Fruit fly (Drosophila melanogaster) whole organism, embryonic: ENCODE results near the gene Tollo.

Experiments
- CG10979 ChIP-seq: fragments of 200-800 bp; sonication (Bioruptor generic); optimal IDR thresholded peaks from 2 replicates; lab custom pipeline; 2018; ENCODE audit warnings: missing biosample characterization, mild to moderate bottlenecking, missing genetic modification characterization, moderate library complexity
- CG13123 ChIP-seq: fragments of 200-800 bp; sonication (Bioruptor generic); optimal IDR thresholded peaks from 2 replicates; lab custom pipeline; 2016; ENCODE audit warnings: missing biosample characterization, missing genetic modification characterization
- CG14050 ChIP-seq: fragments of 200-800 bp; sonication (Bioruptor generic); IDR thresholded peaks from 3 replicates; pipeline ENCODE4 v1.3.6; 2022; ENCODE audit warnings: missing biosample characterization, missing genetic modification characterization
- CG14710 ChIP-seq: fragments of 200-800 bp; sonication (Bioruptor generic); optimal IDR thresholded peaks from 3 replicates; lab custom pipeline; 2019; ENCODE audit warnings: missing biosample characterization, mild to moderate bottlenecking, missing genetic modification characterization, moderate library complexity
- CG15601 ChIP-seq: fragments of 200-800 bp; sonication (Bioruptor generic); optimal IDR thresholded peaks from 3 replicates; lab custom pipeline; 2019; ENCODE audit warnings: missing biosample characterization, mild to moderate bottlenecking, missing genetic modification characterization, moderate library complexity
- CG15696 ChIP-seq: fragments of 200-800 bp; sonication (Bioruptor generic); optimal IDR thresholded peaks from 2 replicates; lab custom pipeline; 2019; ENCODE audit warnings: missing biosample characterization, mild to moderate bottlenecking, missing genetic modification characterization, moderate library complexity
- CG16779 ChIP-seq: fragments of 200-800 bp; sonication (Bioruptor generic); IDR thresholded peaks from 2 replicates; pipeline ENCODE4 v1.3.6; 2022; ENCODE audit warnings: missing biosample characterization, missing genetic modification characterization
- CG17568 ChIP-seq: fragments of 200-800 bp; sonication (Bioruptor generic); optimal IDR thresholded peaks from 2 replicates; lab custom pipeline; 2018; ENCODE audit warnings: missing biosample characterization, mild to moderate bottlenecking, missing genetic modification characterization, moderate library complexity
- CG18262 ChIP-seq: fragments of 200-800 bp; optimal IDR thresholded peaks from 3 replicates; lab custom pipeline; 2019; ENCODE audit warnings: missing biosample characterization, mild to moderate bottlenecking, missing genetic modification characterization, moderate library complexity
- CG2875 ChIP-seq: fragments of 200-800 bp; sonication (Bioruptor generic); optimal IDR thresholded peaks from 2 replicates; lab custom pipeline; 2017; ENCODE audit warnings: missing biosample characterization, mild to moderate bottlenecking, missing genetic modification characterization, missing genetic modification reagents
- CG31388 ChIP-seq: fragments of 200-800 bp; sonication (Bioruptor generic); optimal IDR thresholded peaks from 2 replicates; lab custom pipeline; 2016; ENCODE audit warnings: missing biosample characterization, missing genetic modification characterization
- CG31441 ChIP-seq: fragments of 200-800 bp; sonication (Bioruptor generic); IDR thresholded peaks from 2 replicates; pipeline ENCODE4 v1.3.6; 2022; ENCODE audit warnings: missing biosample characterization, missing genetic modification characterization
- CG32532 ChIP-seq: fragments of 200-800 bp; sonication (Bioruptor generic); IDR thresholded peaks from 2 replicates; pipeline ENCODE4 v1.3.6; 2022; ENCODE audit warnings: missing biosample characterization, missing genetic modification characterization
- CG4282 ChIP-seq: fragments of 200-800 bp; sonication (Bioruptor generic); optimal IDR thresholded peaks from 2 replicates; lab custom pipeline; 2016; ENCODE audit warnings: missing biosample characterization, missing genetic modification characterization
- CG4424 ChIP-seq: fragments of 200-800 bp; sonication (Bioruptor generic); optimal IDR thresholded peaks from 3 replicates; lab custom pipeline; 2016; ENCODE audit warnings: missing biosample characterization, missing genetic modification characterization
- CG6654 ChIP-seq: fragments of 200-800 bp; sonication (Bioruptor generic); optimal IDR thresholded peaks from 2 replicates; lab custom pipeline; 2017; ENCODE audit warnings: missing biosample characterization, mild to moderate bottlenecking, missing genetic modification characterization
- CG6854 ChIP-seq: fragments of 200-800 bp; sonication (Bioruptor generic); optimal IDR thresholded peaks from 3 replicates; lab custom pipeline; 2017; ENCODE audit warnings: missing biosample characterization, mild to moderate bottlenecking, missing genetic modification characterization
- CG7963 ChIP-seq: fragments of 200-800 bp; sonication (Bioruptor generic); IDR thresholded peaks from 3 replicates; pipeline ENCODE4 v1.3.6; 2022; ENCODE audit warnings: missing biosample characterization, missing genetic modification characterization; ENCODE audit not compliant: partially characterized antibody
- CG8359 ChIP-seq: fragments of 200-800 bp; sonication (Bioruptor generic); optimal IDR thresholded peaks from 2 replicates; lab custom pipeline; 2017; ENCODE audit warnings: missing biosample characterization, mild to moderate bottlenecking, missing genetic modification characterization, borderline replicate concordance
- CG8388 ChIP-seq: fragments of 200-800 bp; sonication (Bioruptor generic); optimal IDR thresholded peaks from 2 replicates; lab custom pipeline; 2019; ENCODE audit warnings: missing biosample characterization, mild to moderate bottlenecking, missing genetic modification characterization, moderate library complexity
- CG8944 ChIP-seq: fragments of 200-800 bp; sonication (Bioruptor generic); optimal IDR thresholded peaks from 3 replicates; lab custom pipeline; 2016; ENCODE audit warnings: missing biosample characterization, missing genetic modification characterization
- CG9215 ChIP-seq: fragments of 200-800 bp; sonication (Bioruptor generic); IDR thresholded peaks from 2 replicates; pipeline ENCODE4 v1.3.6; 2022; ENCODE audit warnings: missing biosample characterization, missing genetic modification characterization
- Dad ChIP-seq: fragments of 200-800 bp; sonication (Bioruptor generic); optimal IDR thresholded peaks from 3 replicates; lab custom pipeline; 2016; ENCODE audit warnings: missing biosample characterization, missing genetic modification characterization
- Drgx ChIP-seq: fragments of 200-800 bp; sonication (Bioruptor generic); IDR thresholded peaks from 2 replicates; pipeline ENCODE4 v1.3.6; 2022; ENCODE audit warnings: missing biosample characterization, missing genetic modification characterization
- Fer3 ChIP-seq: fragments of 200-800 bp; sonication (Bioruptor generic); optimal IDR thresholded peaks from 2 replicates; lab custom pipeline; 2018; ENCODE audit warnings: missing biosample characterization, mild to moderate bottlenecking, missing genetic modification characterization, moderate library complexity
- Hmx ChIP-seq: fragments of 200-800 bp; sonication (Bioruptor generic); optimal IDR thresholded peaks from 2 replicates; lab custom pipeline; 2016; ENCODE audit warnings: missing biosample characterization, missing genetic modification characterization
- MTF-1 ChIP-seq: fragments of 200-800 bp; sonication (Bioruptor generic); optimal IDR thresholded peaks from 2 replicates; lab custom pipeline; 2018; ENCODE audit warnings: missing biosample characterization, mild to moderate bottlenecking, missing genetic modification characterization, borderline replicate concordance
- Sox102F ChIP-seq: fragments of 200-800 bp; sonication (Bioruptor generic); optimal IDR thresholded peaks from 2 replicates; lab custom pipeline; 2018; ENCODE audit warnings: missing biosample characterization, mild to moderate bottlenecking, missing genetic modification characterization, moderate library complexity
- Sry-δ ChIP-seq: fragments of 200-800 bp; sonication (Bioruptor generic); optimal IDR thresholded peaks from 2 replicates; lab custom pipeline; 2016; ENCODE audit warnings: missing biosample characterization, missing genetic modification characterization
- TFAM ChIP-seq: fragments of 200-800 bp; sonication (Bioruptor generic); optimal IDR thresholded peaks from 2 replicates; lab custom pipeline; 2017; ENCODE audit warnings: missing biosample characterization, missing genetic modification characterization, inconsistent platforms
- Tbp ChIP-seq: fragments of >200 bp; optimal IDR thresholded peaks from 2 replicates; lab custom pipeline; 2018; ENCODE audit warnings: missing biosample characterization, missing genetic modification characterization
- ac ChIP-seq: fragments of 200-800 bp; sonication (Bioruptor generic); optimal IDR thresholded peaks from 3 replicates; lab custom pipeline; 2017; ENCODE audit warnings: missing biosample characterization, mild to moderate bottlenecking, missing genetic modification characterization
- bab2 ChIP-seq: fragments of 200-800 bp; sonication (Bioruptor generic); optimal IDR thresholded peaks from 2 replicates; lab custom pipeline; 2016; ENCODE audit warnings: missing biosample characterization, missing genetic modification characterization
- bsh ChIP-seq, 2 experiments: fragments of 200-800 bp; sonication (Bioruptor generic); optimal IDR thresholded peaks; 2 replicates each; lab custom pipeline; 2017 to 2018; ENCODE audit warnings: mild to moderate bottlenecking in 2 of 2, missing biosample characterization in 2 of 2, missing genetic modification characterization in 2 of 2, moderate library complexity in 1 of 2
- caup ChIP-seq: fragments of 200-800 bp; sonication (Bioruptor generic); optimal IDR thresholded peaks from 3 replicates; lab custom pipeline; 2017; ENCODE audit warnings: missing biosample characterization, mild to moderate bottlenecking, missing genetic modification characterization, moderate library complexity; ENCODE audit not compliant: severe bottlenecking
- da ChIP-seq: fragments of 200-800 bp; sonication (Bioruptor generic); optimal IDR thresholded peaks from 2 replicates; lab custom pipeline; 2016; ENCODE audit warnings: missing biosample characterization, missing genetic modification characterization
- ftz-f1 ChIP-seq: fragments of 200-800 bp; sonication (Bioruptor generic); optimal IDR thresholded peaks from 2 replicates; lab custom pipeline; 2016; ENCODE audit warnings: missing biosample characterization, missing genetic modification characterization
- grau ChIP-seq: fragments of 200-800 bp; optimal IDR thresholded peaks from 3 replicates; lab custom pipeline; 2019; ENCODE audit warnings: missing biosample characterization, mild to moderate bottlenecking, missing genetic modification characterization, moderate library complexity
- gsb ChIP-seq: fragments of 200-800 bp; sonication (Bioruptor generic); IDR thresholded peaks from 2 replicates; pipeline ENCODE4 v1.3.6; 2022; ENCODE audit warnings: missing biosample characterization, missing genetic modification characterization
- hbn ChIP-seq: fragments of 200-800 bp; sonication (Bioruptor generic); IDR thresholded peaks from 2 replicates; pipeline ENCODE4 v1.3.6; 2022; ENCODE audit warnings: missing biosample characterization, missing genetic modification characterization; ENCODE audit not compliant: partially characterized antibody
- knrl ChIP-seq: fragments of 200-800 bp; sonication (Bioruptor generic); IDR thresholded peaks from 3 replicates; pipeline ENCODE4 v1.3.6; 2022; ENCODE audit warnings: missing biosample characterization, missing genetic modification characterization; ENCODE audit not compliant: partially characterized antibody
- lola ChIP-seq, 3 experiments: fragments of >200 bp in 2 of 3; fragments of 200-800 bp in 1 of 3; sonication (Bioruptor generic) in 1 of 3; optimal IDR thresholded peaks; 2 replicates each; lab custom pipeline; 2017 to 2019; ENCODE audit warnings: missing biosample characterization in 3 of 3, missing genetic modification characterization in 3 of 3, mild to moderate bottlenecking in 1 of 3, moderate library complexity in 1 of 3
- nau ChIP-seq: fragments of 200-800 bp; sonication (Bioruptor generic); optimal IDR thresholded peaks from 3 replicates; lab custom pipeline; 2017; ENCODE audit warnings: missing biosample characterization, mild to moderate bottlenecking, missing genetic modification characterization, missing genetic modification reagents
- onecut ChIP-seq: fragments of 200-800 bp; sonication (Bioruptor generic); IDR thresholded peaks from 2 replicates; pipeline ENCODE4 v1.3.6; 2022; ENCODE audit warnings: missing biosample characterization, missing genetic modification characterization
- pho ChIP-seq: fragments of 200-800 bp; sonication (Bioruptor generic); optimal IDR thresholded peaks from 2 replicates; lab custom pipeline; 2016; ENCODE audit warnings: missing biosample characterization, missing genetic modification characterization
- pita ChIP-seq: fragments of 200-800 bp; sonication (Bioruptor generic); optimal IDR thresholded peaks from 2 replicates; lab custom pipeline; 2017; ENCODE audit warnings: missing biosample characterization, mild to moderate bottlenecking, missing genetic modification characterization
- ranshi ChIP-seq: fragments of 200-800 bp; sonication (Bioruptor generic); IDR thresholded peaks from 2 replicates; pipeline ENCODE4 v1.3.6; 2022; ENCODE audit warnings: missing biosample characterization, missing genetic modification characterization
- scrt ChIP-seq: fragments of 200-800 bp; sonication (Bioruptor generic); optimal IDR thresholded peaks from 2 replicates; lab custom pipeline; 2018; ENCODE audit warnings: missing biosample characterization, mild to moderate bottlenecking, missing genetic modification characterization, moderate library complexity
- slp2 ChIP-seq: fragments of 200-800 bp; sonication (Bioruptor generic); optimal IDR thresholded peaks from 2 replicates; lab custom pipeline; 2016; ENCODE audit warnings: missing biosample characterization, missing genetic modification characterization

Gene Tollo

dm6 chr3L:15264247-15265028, 29.0 kb downstream of the Tollo start (continued):
- TF ChIP-seq knrl (GFP tag; lab: Robert Waterston, UW) = no peak
- peak; percentile 34 for TF ChIP-seq CG14710 (tag; lab: Kevin White, UChicago)
- TF ChIP-seq CG32532 (GFP tag; lab: Robert Waterston, UW) = no peak
- TF ChIP-seq CG31388 = no peak
- no peak for TF ChIP-seq hbn (GFP tag; lab: Robert Waterston, UW)
- no peak for TF ChIP-seq slp2
- no peak for TF ChIP-seq grau (tag; lab: Kevin White, UChicago)
- no peak for TF ChIP-seq CG14050 (GFP tag; lab: Robert Waterston, UW)
- TF ChIP-seq Dad (GFP tag; lab: Kevin White, UChicago) = no peak
- TF ChIP-seq CG4424 (GFP tag; lab: Kevin White, UChicago) = peak; percentile 5
- no peak for TF ChIP-seq CG16779 (GFP tag; lab: Robert Waterston, UW)
- no peak for TF ChIP-seq CG15601 (tag; lab: Kevin White, UChicago)
- TF ChIP-seq MTF-1 (GFP tag; lab: Kevin White, UChicago) = no peak
- no peak for TF ChIP-seq Tbp (GFP tag; lab: Kevin White, UChicago)
- TF ChIP-seq CG6854 (GFP tag; lab: Kevin White, UChicago) = no peak
- peak; percentile 50 for TF ChIP-seq CG18262 (tag; lab: Kevin White, UChicago)
- TF ChIP-seq lola (GFP tag; optimal IDR thresholded peaks at IDR 0.05; lab: Kevin White, UChicago) = peak in 1 of 3 experiments; percentile 45
- peak; percentile 41; the same call in 1 of the 2 replicates for TF ChIP-seq CG31441 (GFP tag; lab: Robert Waterston, UW)
- no peak for TF ChIP-seq ranshi
- TF ChIP-seq TFAM (GFP tag; lab: Kevin White, UChicago) = no peak
- TF ChIP-seq CG10979 = peak; percentile 58
- TF ChIP-seq caup (GFP tag; lab: Kevin White, UChicago) = no peak
- no peak for TF ChIP-seq CG7963 (GFP tag; lab: Robert Waterston, UW)
- peak; percentile 41; the same call in 1 of the 2 replicates for TF ChIP-seq Drgx (GFP tag; lab: Robert Waterston, UW)
- no peak for TF ChIP-seq scrt (GFP tag; lab: Kevin White, UChicago)
- no peak for TF ChIP-seq onecut
- no peak for TF ChIP-seq Sry-δ (GFP tag; lab: Kevin White, UChicago)
- TF ChIP-seq CG8944 (GFP tag; lab: Kevin White, UChicago) = no peak
- TF ChIP-seq bab2 = no peak
- no peak for TF ChIP-seq Hmx (GFP tag; lab: Kevin White, UChicago)
- peak; percentile 46 for TF ChIP-seq CG15696
- TF ChIP-seq ac (GFP tag; lab: Kevin White, UChicago) = no peak
- TF ChIP-seq gsb (GFP tag; lab: Robert Waterston, UW) = no peak
- TF ChIP-seq CG8388 = peak; percentile 12
- no peak for TF ChIP-seq CG9215 (GFP tag; lab: Robert Waterston, UW)
- TF ChIP-seq CG4282 (GFP tag; lab: Kevin White, UChicago) = no peak
- no peak for TF ChIP-seq da (GFP tag; lab: Kevin White, UChicago)
- TF ChIP-seq bsh (GFP tag; optimal IDR thresholded peaks at IDR 0.05; lab: Kevin White, UChicago) = peak; percentile 11 to 66
- TF ChIP-seq CG8359 = no peak
- peak; percentile 23 for TF ChIP-seq pita (GFP tag; lab: Kevin White, UChicago)
- TF ChIP-seq CG2875 (GFP tag; lab: Kevin White, UChicago) = no peak
- TF ChIP-seq CG6654 (GFP tag; lab: Kevin White, UChicago) = no peak
- TF ChIP-seq CG13123 = no peak
- TF ChIP-seq Fer3 (tag; lab: Kevin White, UChicago) = no peak
- TF ChIP-seq nau = no peak
- no peak for TF ChIP-seq ftz-f1 (GFP tag; lab: Kevin White, UChicago)
- no peak for TF ChIP-seq pho (GFP tag; lab: Kevin White, UChicago)
- peak; percentile 0 for TF ChIP-seq Sox102F
- no peak for TF ChIP-seq CG17568 (GFP tag; lab: Kevin White, UChicago)
